Worm (Caenorhabditis elegans): ENCODE data around the gene F49E8.6.

F49E8.6 gene

DNA sequence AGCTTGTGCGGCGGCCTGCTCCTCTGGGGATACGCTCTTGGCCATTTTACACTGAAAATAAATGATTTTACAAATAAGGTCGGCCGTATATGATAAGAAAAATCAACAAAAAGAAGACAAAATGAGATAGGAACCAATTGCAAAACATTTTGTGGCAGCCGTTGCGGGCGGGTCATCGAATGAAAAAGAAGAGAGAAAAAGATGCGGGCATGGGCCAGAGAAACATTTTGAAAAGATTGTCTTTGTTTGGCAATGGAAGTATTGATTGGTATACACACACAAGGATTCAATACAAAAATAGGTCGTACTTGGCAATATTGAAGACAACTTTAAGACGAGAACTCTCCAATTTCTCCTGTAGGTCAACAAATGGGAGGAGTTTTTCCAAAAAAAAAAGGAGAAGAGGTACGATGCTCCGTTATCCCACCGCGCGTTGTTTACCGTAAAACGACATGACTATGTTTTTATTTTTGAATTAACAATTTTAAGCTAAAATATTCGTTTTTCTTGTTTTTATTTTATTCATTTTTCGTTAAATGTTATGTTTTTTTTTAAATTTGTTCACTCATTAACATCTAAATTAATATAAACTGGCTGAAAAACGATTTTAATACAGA, 41.7 kb downstream of the F49E8.6 start, which contains the start of the genes plc-4 and R05G6.4 (continued):
- TF ChIP-seq lin-15B (tag; optimal IDR thresholded peaks at IDR 0.05) (peak; percentile 54), nhr-23 (tag; optimal IDR thresholded peaks at IDR 0.05) (peak; percentile 44), pha-4 (tag; optimal IDR thresholded peaks at IDR 0.05) (peak; percentile 79), nhr-25 (tag; optimal IDR thresholded peaks at IDR 0.05) (no peak)

DNA sequence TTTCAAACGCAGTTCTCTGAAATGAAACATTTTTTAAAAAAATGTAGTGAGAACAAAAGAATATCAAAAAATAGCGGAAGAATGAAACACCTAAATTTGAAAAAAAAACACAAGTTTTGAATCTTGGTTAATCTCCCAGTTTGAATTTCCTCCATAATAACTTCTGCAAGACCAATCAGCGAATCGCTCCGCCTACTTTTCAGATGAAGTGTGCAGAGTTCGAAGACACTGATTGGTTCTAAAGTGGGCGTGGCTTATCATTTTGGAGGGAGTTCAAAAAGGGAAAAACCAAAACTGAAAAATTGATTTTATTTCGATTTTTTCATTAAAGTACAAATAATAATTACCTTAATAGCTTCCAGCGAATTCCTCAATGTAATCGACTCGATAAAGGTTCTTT, 43.6 kb downstream of the F49E8.6 start:
- TF ChIP-seq elt-2 (tag; optimal IDR thresholded peaks at IDR 0.05) (no peak), skn-1 (tag; optimal IDR thresholded peaks at IDR 0.05) (no peak), sea-2 (GFP tag; optimal IDR thresholded peaks at IDR 0.05) (no peak), nhr-23 (tag; optimal IDR thresholded peaks at IDR 0.05) (no peak), elt-1 (tag; optimal IDR thresholded peaks at IDR 0.05) (no peak), nhr-25 (tag; optimal IDR thresholded peaks at IDR 0.05) (no peak), nfya-1 (tag; optimal IDR thresholded peaks at IDR 0.05; ENCODE audit: insufficient read depth) (peak; percentile 96), nhr-77 (tag; optimal IDR thresholded peaks at IDR 0.05) (no peak), unc-62 (GFP tag; optimal IDR thresholded peaks at IDR 0.05) (no peak), mml-1 (tag; optimal IDR thresholded peaks at IDR 0.05) (no peak), lin-15B (tag; optimal IDR thresholded peaks at IDR 0.05) (peak; percentile 18)

DNA sequence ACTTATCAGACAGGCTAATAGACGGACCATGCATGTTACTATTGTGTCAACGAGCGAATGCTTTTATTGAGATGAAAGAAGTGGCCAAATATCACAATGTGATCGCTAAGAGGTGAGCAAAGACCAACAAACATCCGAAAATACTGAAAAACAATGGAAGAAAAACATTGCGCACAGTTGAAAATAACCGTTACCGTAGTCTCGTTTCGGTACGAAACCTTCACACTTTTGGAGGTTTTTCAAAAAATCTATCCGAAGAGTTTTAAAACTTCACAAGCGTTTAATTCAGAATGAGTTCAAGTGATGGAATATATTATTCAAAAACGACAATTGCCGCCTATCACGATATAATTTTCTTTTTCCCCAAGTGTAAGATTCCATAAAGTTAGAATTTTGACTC, 45.6 kb downstream of the F49E8.6 start:
- peak; percentile 61 for TF ChIP-seq pha-4 (tag; optimal IDR thresholded peaks at IDR 0.05)
- TF ChIP-seq nhr-28 (tag; optimal IDR thresholded peaks at IDR 0.05), result no peak

DNA sequence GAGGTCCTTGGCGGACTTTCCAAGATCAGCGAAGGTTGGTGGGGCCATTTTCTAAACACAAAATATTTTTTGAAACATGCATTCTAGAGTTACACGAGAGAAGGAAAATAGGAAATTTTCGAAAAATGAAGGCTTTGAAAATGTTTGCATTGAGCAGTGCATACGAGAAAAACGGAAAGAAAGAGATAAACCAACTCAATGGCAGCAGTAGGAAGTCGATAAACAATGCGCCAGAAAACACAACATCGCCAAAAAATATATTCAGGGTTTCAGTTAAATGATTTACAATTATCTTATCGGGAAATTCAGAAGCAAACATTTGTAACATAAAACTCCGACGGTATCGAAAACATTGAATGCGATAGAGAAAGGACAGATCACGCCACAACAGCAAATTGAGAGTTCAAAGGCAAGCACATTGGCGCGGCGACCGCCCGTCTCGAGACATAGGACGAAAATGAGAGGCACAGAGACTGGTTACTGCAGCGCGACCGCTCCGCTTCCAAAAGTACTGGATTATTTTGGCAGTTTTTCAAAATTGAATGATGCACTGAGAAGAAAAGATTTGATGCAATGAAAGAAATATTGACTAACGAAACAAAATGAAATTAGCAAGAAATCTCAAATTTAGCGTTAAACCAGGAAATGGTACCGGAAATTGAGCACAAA, 46.5 kb downstream of the F49E8.6 start, which contains the start of the genes vdac-1 and R05G6.5:
Gene vdac-1 (minus strand): TSS at position 51 of the 669 bp plus-strand sequence.
Gene R05G6.5 (plus strand): TSS at position 527 of the 669 bp plus-strand sequence.
- TF ChIP-seq nhr-25 (tag; optimal IDR thresholded peaks at IDR 0.05) (peak; percentile 84), mdl-1 (tag; optimal IDR thresholded peaks at IDR 0.05) (no peak), elt-2 (tag; optimal IDR thresholded peaks at IDR 0.05) (peak; percentile 87), elt-3 (tag; optimal IDR thresholded peaks at IDR 0.05) (peak in 1 of 3 experiments; percentile 9), lin-15B (tag; optimal IDR thresholded peaks at IDR 0.05) (peak; percentile 90), nhr-23 (tag; optimal IDR thresholded peaks at IDR 0.05) (peak; percentile 83), nhr-43 (tag; optimal IDR thresholded peaks at IDR 0.05; ENCODE audit: poor library complexity, severe bottlenecking) (peak; percentile 77), lin-39 (tag; optimal IDR thresholded peaks at IDR 0.05) (peak; percentile 76), egl-27 (tag; optimal IDR thresholded peaks at IDR 0.05) (no peak), nhr-76 (tag; optimal IDR thresholded peaks at IDR 0.05) (peak; percentile 56), unc-39 (tag; optimal IDR thresholded peaks at IDR 0.05) (no peak), fkh-10 (GFP tag; optimal IDR thresholded peaks at IDR 0.05) (no peak), zag-1 (tag; optimal IDR thresholded peaks at IDR 0.05) (no peak), ztf-11 (tag; optimal IDR thresholded peaks at IDR 0.05) (no peak), nhr-11 (tag; optimal IDR thresholded peaks at IDR 0.05) (no peak), skn-1 (tag; optimal IDR thresholded peaks at IDR 0.05) (no peak), ceh-82 (tag; optimal IDR thresholded peaks at IDR 0.05) (no peak), nhr-67 (tag; optimal IDR thresholded peaks at IDR 0.05) (no peak), R02D3.7 (tag; optimal IDR thresholded peaks at IDR 0.05) (peak; percentile 75), fos-1 (tag; optimal IDR thresholded peaks at IDR 0.05) (no peak), unc-62 (GFP tag; optimal IDR thresholded peaks at IDR 0.05) (peak; percentile 18), sea-2 (GFP tag; optimal IDR thresholded peaks at IDR 0.05) (no peak), ZK546.5 (tag; optimal IDR thresholded peaks at IDR 0.05) (no peak), ceh-28 (tag; optimal IDR thresholded peaks at IDR 0.05) (peak; percentile 42), nhr-237 (tag; optimal IDR thresholded peaks at IDR 0.05) (no peak), daf-12 (tag; optimal IDR thresholded peaks at IDR 0.05) (no peak), ztf-4 (tag; optimal IDR thresholded peaks at IDR 0.05) (no peak), jun-1 (tag; optimal IDR thresholded peaks at IDR 0.05) (peak; percentile 81), elt-1 (tag; optimal IDR thresholded peaks at IDR 0.05) (peak; percentile 9), nhr-77 (tag; optimal IDR thresholded peaks at IDR 0.05) (no peak), ceh-9 (tag; optimal IDR thresholded peaks at IDR 0.05) (no peak), nfya-1 (tag; optimal IDR thresholded peaks at IDR 0.05; ENCODE audit: insufficient read depth) (peak; percentile 92), egl-5 (tag; optimal IDR thresholded peaks at IDR 0.05) (peak; percentile 71), pqm-1 (tag; optimal IDR thresholded peaks at IDR 0.05) (peak; percentile 41), nhr-12 (tag; optimal IDR thresholded peaks at IDR 0.05) (no peak), aly-2 (tag; optimal IDR thresholded peaks at IDR 0.05) (no peak), snpc-4 (tag; optimal IDR thresholded peaks at IDR 0.05) (peak; percentile 73), mml-1 (tag; optimal IDR thresholded peaks at IDR 0.05) (no peak), eor-1 (tag; optimal IDR thresholded peaks at IDR 0.05) (no peak), pha-4 (tag; optimal IDR thresholded peaks at IDR 0.05) (peak; percentile 86), lsy-12 (tag; optimal IDR thresholded peaks at IDR 0.05) (peak; percentile 66), ceh-16 (tag; optimal IDR thresholded peaks at IDR 0.05) (no peak), nhr-28 (tag; optimal IDR thresholded peaks at IDR 0.05) (no peak)

Data from whole organism, L3 larva.